Fruit fly (Drosophila melanogaster): ENCODE results near the gene Dad.

Gene Dad

DNA sequence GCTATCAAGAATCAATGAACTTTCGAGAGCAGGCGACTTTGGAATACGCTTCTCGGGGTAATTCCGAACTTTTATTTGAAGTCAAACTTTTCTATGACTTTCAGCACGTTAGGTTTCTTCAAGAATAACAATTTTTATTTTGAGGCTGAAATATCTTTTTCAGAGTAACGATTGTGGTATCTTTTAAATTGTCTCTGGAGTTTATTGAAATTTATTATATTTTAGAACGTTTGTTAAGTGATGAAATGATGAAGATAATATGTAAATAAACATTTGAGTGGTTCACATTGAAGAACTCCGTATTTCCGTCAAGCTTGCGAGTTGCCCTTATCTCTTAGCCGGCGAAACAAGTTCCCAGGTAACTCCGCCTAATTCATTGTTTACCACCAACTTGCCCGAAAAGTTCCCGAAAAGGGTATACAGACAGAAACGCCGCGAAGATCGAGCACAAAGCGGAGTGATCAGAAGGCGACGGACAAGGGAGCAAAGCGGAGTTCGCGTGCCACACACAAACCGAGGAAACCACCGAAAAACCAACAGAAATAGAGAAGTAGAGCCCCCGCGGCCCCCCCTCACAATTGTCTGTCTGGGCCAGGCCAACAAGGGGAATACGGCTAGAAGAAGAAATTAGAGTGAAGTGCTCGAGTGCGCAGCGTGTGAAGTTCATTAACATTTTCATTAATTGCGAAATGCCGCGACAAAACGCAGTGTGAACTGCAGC, 64.0 kb downstream of the Dad start (continued):
- TF ChIP-seq CG31388 (GFP tag; optimal IDR thresholded peaks at IDR 0.05) (no peak), Sox100B (GFP tag; optimal IDR thresholded peaks at IDR 0.05) (peak; percentile 12), sisA (GFP tag; IDR thresholded peaks at IDR 0.05) (no peak), sob (GFP tag; IDR thresholded peaks at IDR 0.05) (no peak), Nf-YA (GFP tag; IDR thresholded peaks at IDR 0.05) (no peak), Oli (tag; optimal IDR thresholded peaks at IDR 0.05) (peak; percentile 22), CG10654 (GFP tag; optimal IDR thresholded peaks at IDR 0.05) (no peak), ap (GFP tag; IDR thresholded peaks at IDR 0.05) (no peak), al (GFP tag; IDR thresholded peaks at IDR 0.05) (no peak), emc (GFP tag; optimal IDR thresholded peaks at IDR 0.05) (no peak), gsb (GFP tag; IDR thresholded peaks at IDR 0.05) (no peak), tgo (GFP tag; IDR thresholded peaks at IDR 0.05) (no peak), CG4328 (GFP tag; optimal IDR thresholded peaks at IDR 0.05) (no peak), row (GFP tag; IDR thresholded peaks at IDR 0.05) (peak; percentile 53; the same call in 2 of the 3 replicates), fu2 (GFP tag; optimal IDR thresholded peaks at IDR 0.05) (no peak), CG31365 (tag; optimal IDR thresholded peaks at IDR 0.05) (no peak), CG7372 (GFP tag; IDR thresholded peaks at IDR 0.05) (no peak), CG31441 (GFP tag; IDR thresholded peaks at IDR 0.05) (0 out of 2 replicates have a peak, but pooled peaks have one; percentile 25), CG15011 (GFP tag; optimal IDR thresholded peaks at IDR 0.05) (no peak), lilli (GFP tag; optimal IDR thresholded peaks at IDR 0.05) (no peak), CG2202 (tag; optimal IDR thresholded peaks at IDR 0.05) (peak; percentile 27), CG13775 (GFP tag; optimal IDR thresholded peaks at IDR 0.05) (no peak), NFAT (GFP tag; IDR thresholded peaks at IDR 0.05) (no peak), CTCF (GFP tag; optimal IDR thresholded peaks at IDR 0.05) (no peak), nerfin-2 (GFP tag; IDR thresholded peaks at IDR 0.05; ENCODE audit: partially characterized antibody) (no peak), CG6813 (GFP tag; optimal IDR thresholded peaks at IDR 0.05) (no peak), HmgD (GFP tag; optimal IDR thresholded peaks at IDR 0.05) (no peak), toy (GFP tag; IDR thresholded peaks at IDR 0.05) (no peak), CG17612 (GFP tag; IDR thresholded peaks at IDR 0.05) (no peak), eve (GFP tag; optimal IDR thresholded peaks at IDR 0.05) (peak in 1 of 2 experiments; percentile 55), CG17802 (tag; optimal IDR thresholded peaks at IDR 0.05) (no peak), nerfin-1 (tag; optimal IDR thresholded peaks at IDR 0.05) (no peak), CG6272 (GFP tag; IDR thresholded peaks at IDR 0.05) (no peak), maf-S (GFP tag; optimal IDR thresholded peaks at IDR 0.05) (no peak), wek (GFP tag; optimal IDR thresholded peaks at IDR 0.05) (no peak), Hr3 (GFP tag; optimal IDR thresholded peaks at IDR 0.05) (no peak), CG17359 (tag; optimal IDR thresholded peaks at IDR 0.05) (no peak), trh (GFP tag; optimal IDR thresholded peaks at IDR 0.05) (no peak), Sox102F (GFP tag; optimal IDR thresholded peaks at IDR 0.05) (peak; percentile 23), CG13624 (GFP tag; optimal IDR thresholded peaks at IDR 0.05) (no peak), hbn (GFP tag; IDR thresholded peaks at IDR 0.05; ENCODE audit: partially characterized antibody) (no peak), Mad (GFP tag; optimal IDR thresholded peaks at IDR 0.05) (no peak), CG7839 (tag; optimal IDR thresholded peaks at IDR 0.05) (peak; percentile 40), wor (GFP tag; IDR thresholded peaks at IDR 0.05) (no peak), en (GFP tag; optimal IDR thresholded peaks at IDR 0.05) (no peak), CG34422 (GFP tag; IDR thresholded peaks at IDR 0.05) (no peak), CG12744 (GFP tag; optimal IDR thresholded peaks at IDR 0.05) (no peak), Doc3 (GFP tag; IDR thresholded peaks at IDR 0.05; ENCODE audit: partially characterized antibody) (no peak), NC2β (GFP tag; optimal IDR thresholded peaks at IDR 0.05) (no peak), ci (GFP tag; IDR thresholded peaks at IDR 0.05) (no peak), Optix (GFP tag; IDR thresholded peaks at IDR 0.05) (0 out of 3 replicates have a peak, but pooled peaks have one; percentile 35), CG9437 (GFP tag; optimal IDR thresholded peaks at IDR 0.05) (peak; percentile 2)

Data from whole organism, embryonic.